Worm (Caenorhabditis elegans): ENCODE measurements around the gene dao-3.

The dao-3 gene

ce11 chrX:8089266-8089909 lies 3.0 kb upstream of the dao-3 start:
- TF ChIP-seq fkh-10 (GFP tag; optimal IDR thresholded peaks at IDR 0.05), result no peak
- no peak for TF ChIP-seq ceh-24 (tag; optimal IDR thresholded peaks at IDR 0.05)
- TF ChIP-seq nhr-11 (tag; optimal IDR thresholded peaks at IDR 0.05), result no peak
- TF ChIP-seq npax-4 (tag; optimal IDR thresholded peaks at IDR 0.05), result no peak
- TF ChIP-seq ets-4 (tag; optimal IDR thresholded peaks at IDR 0.05), result no peak

DNA sequence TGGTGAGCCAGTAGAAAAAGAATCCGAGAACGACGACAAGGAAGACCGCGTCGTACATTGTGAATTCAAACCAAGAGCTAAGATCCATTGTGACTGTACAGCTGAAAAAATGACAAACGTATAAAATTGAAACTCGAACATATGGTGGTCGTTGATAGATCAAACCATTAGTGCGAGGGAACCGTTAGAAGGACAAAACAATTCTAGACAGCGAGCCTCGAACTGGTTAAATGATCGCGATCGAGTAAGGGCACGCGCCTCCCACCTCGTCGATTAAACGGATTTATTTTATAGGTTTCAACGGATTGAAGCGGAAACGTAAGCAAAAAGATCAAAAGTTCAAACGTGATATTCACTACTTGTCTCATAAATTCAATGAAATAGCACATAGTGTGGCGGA lies 2.1 kb upstream of the dao-3 start, which contains the start of gene vem-1:
vem-1 (minus strand) TSS at position 101 of the 400 bp plus-strand sequence.
- TF ChIP-seq ref-2 (tag; optimal IDR thresholded peaks at IDR 0.05) (no peak), hlh-6 (tag; optimal IDR thresholded peaks at IDR 0.05) (no peak), dmd-4 (tag; optimal IDR thresholded peaks at IDR 0.05; ENCODE audit: borderline replicate concordance) (no peak), dve-1 (tag; optimal IDR thresholded peaks at IDR 0.05) (no peak), zip-5 (tag; optimal IDR thresholded peaks at IDR 0.05) (no peak), C38D4.7 (GFP tag; optimal IDR thresholded peaks at IDR 0.05) (no peak), ceh-34 (tag; optimal IDR thresholded peaks at IDR 0.05) (no peak), hlh-30 (tag; optimal IDR thresholded peaks at IDR 0.05; ENCODE audit: insufficient read depth) (no peak), ceh-2 (tag; optimal IDR thresholded peaks at IDR 0.05) (no peak), F13H6.1 (tag; optimal IDR thresholded peaks at IDR 0.05) (no peak), ama-1 (optimal IDR thresholded peaks at IDR 0.05) (no peak), ceh-31 (tag; optimal IDR thresholded peaks at IDR 0.05) (no peak), ets-4 (tag; optimal IDR thresholded peaks at IDR 0.05) (no peak), ceh-45 (GFP tag; IDR thresholded peaks at IDR 0.05) (no peak), nhr-11 (tag; optimal IDR thresholded peaks at IDR 0.05) (no peak), sox-4 (tag; optimal IDR thresholded peaks at IDR 0.05) (no peak), ztf-16 (tag; optimal IDR thresholded peaks at IDR 0.05) (no peak), lim-6 (tag; optimal IDR thresholded peaks at IDR 0.05) (no peak)

DNA sequence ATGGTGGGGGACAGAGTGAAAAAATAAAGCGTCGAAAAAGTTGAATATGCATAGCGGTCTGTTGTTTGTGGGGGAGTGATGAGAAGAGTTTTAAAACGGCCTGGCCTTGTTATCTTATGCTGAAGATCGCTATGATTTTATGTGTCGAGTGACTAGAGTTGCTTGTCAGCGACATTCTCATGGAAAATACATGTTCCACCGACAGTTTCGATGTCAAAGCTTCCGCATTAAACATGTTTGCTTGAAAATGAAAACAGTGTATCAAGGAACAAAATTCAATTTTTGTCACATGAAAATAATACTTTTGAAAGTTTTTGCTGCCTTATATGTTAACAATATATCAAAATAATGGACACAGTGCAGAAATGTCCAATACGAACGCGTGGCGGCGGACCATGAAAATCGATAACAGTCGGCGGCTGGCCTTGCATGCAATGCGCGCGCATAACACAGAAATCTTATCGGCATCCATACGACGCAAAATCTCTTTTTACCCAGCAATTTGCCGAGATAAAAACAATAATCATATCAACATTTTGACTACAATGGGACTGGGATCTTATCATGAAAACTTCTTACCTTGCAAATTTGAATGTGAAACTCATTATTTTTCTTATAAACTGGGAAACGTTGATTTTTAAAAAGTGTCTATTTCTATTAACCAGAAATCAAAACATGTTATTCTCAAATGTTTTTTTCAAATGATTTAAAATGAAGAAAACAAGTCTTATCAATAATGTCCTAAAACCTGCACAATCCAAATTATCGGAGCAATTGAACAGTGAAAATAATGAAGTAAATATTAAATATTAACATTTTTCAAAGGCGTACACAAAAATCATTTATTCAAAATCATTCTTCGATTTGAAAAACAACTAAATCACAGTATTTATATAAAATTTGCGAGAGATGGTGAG lies 633 bp upstream of the dao-3 start:
- TF ChIP-seq ceh-34 (tag; optimal IDR thresholded peaks at IDR 0.05) (no peak), elt-2 (tag; optimal IDR thresholded peaks at IDR 0.05) (peak; percentile 86), pros-1 (tag; optimal IDR thresholded peaks at IDR 0.05) (no peak), rnt-1 (tag; optimal IDR thresholded peaks at IDR 0.05) (no peak), sox-4 (tag; optimal IDR thresholded peaks at IDR 0.05) (no peak), ceh-30 (tag; optimal IDR thresholded peaks at IDR 0.05) (no peak), ceh-48 (tag; optimal IDR thresholded peaks at IDR 0.05) (peak; percentile 2), sox-2 (GFP tag; IDR thresholded peaks at IDR 0.05) (no peak), T23F11.4 (GFP tag; optimal IDR thresholded peaks at IDR 0.05) (no peak)

- TF ChIP-seq mec-3 (tag; optimal IDR thresholded peaks at IDR 0.05; ENCODE audit: borderline replicate concordance), result no peak
- no peak for TF ChIP-seq pax-1 (tag; optimal IDR thresholded peaks at IDR 0.05)
- no peak for TF ChIP-seq elt-4 (tag; optimal IDR thresholded peaks at IDR 0.05)
- no peak for TF ChIP-seq F13H6.1 (tag; optimal IDR thresholded peaks at IDR 0.05)
- no peak for TF ChIP-seq fax-1 (tag; optimal IDR thresholded peaks at IDR 0.05)
- TF ChIP-seq ceh-19 (GFP tag; optimal IDR thresholded peaks at IDR 0.05), result no peak
- TF ChIP-seq sox-2 (GFP tag; IDR thresholded peaks at IDR 0.05), result no peak
- TF ChIP-seq ceh-6 (GFP tag; optimal IDR thresholded peaks at IDR 0.05), result no peak
- no peak for TF ChIP-seq syd-9 (tag; optimal IDR thresholded peaks at IDR 0.05)
- no peak for TF ChIP-seq ceh-22 (tag; optimal IDR thresholded peaks at IDR 0.05)
- no peak for TF ChIP-seq ceh-31 (tag; optimal IDR thresholded peaks at IDR 0.05)
- no peak for TF ChIP-seq unc-86 (tag; optimal IDR thresholded peaks at IDR 0.05)
- no peak for TF ChIP-seq gmeb-2 (tag; optimal IDR thresholded peaks at IDR 0.05)
- TF ChIP-seq ceh-9 (tag; optimal IDR thresholded peaks at IDR 0.05), result no peak
- no peak for TF ChIP-seq fkh-6 (tag; optimal IDR thresholded peaks at IDR 0.05)
- TF ChIP-seq hlh-6 (tag; optimal IDR thresholded peaks at IDR 0.05), result no peak
- no peak for TF ChIP-seq T23F11.4 (GFP tag; optimal IDR thresholded peaks at IDR 0.05)
- TF ChIP-seq zip-5 (tag; optimal IDR thresholded peaks at IDR 0.05), result no peak
- TF ChIP-seq pqm-1 (tag; optimal IDR thresholded peaks at IDR 0.05), result no peak
- no peak for TF ChIP-seq ztf-16 (tag; optimal IDR thresholded peaks at IDR 0.05)
Measured at ce11 chrX:8084669-8085068, 1.7 kb downstream of the dao-3 start.

Data from whole organism, late embryonic.